Fruit fly (Drosophila melanogaster) whole organism, wandering third instar larva: ENCODE data around the gene CG42327.

Experiments used
- Abd-B ChIP-seq: fragments of >200 bp; optimal IDR thresholded peaks from 2 replicates; lab custom pipeline; 2017; ENCODE audit warnings: missing biosample characterization, missing genetic modification characterization
- CG32264 ChIP-seq: fragments of 200-800 bp; sonication (Bioruptor generic); optimal IDR thresholded peaks from 2 replicates; lab custom pipeline; 2016; ENCODE audit warnings: missing biosample characterization, missing genetic modification characterization
- CG9705 ChIP-seq: fragments of 200-800 bp; sonication (Bioruptor generic); optimal IDR thresholded peaks from 2 replicates; lab custom pipeline; 2018; ENCODE audit warnings: missing biosample characterization, mild to moderate bottlenecking, missing genetic modification characterization
- CrebA ChIP-seq: fragments of 200-800 bp; sonication (Bioruptor generic); optimal IDR thresholded peaks from 2 replicates; lab custom pipeline; 2016; ENCODE audit warnings: missing biosample characterization, mild to moderate bottlenecking, missing genetic modification characterization, borderline replicate concordance
- Dfd ChIP-seq: fragments of >200 bp; optimal IDR thresholded peaks from 2 replicates; lab custom pipeline; 2017; ENCODE audit warnings: missing biosample characterization, missing genetic modification characterization
- Dif ChIP-seq: fragments of 200-275, 200-300 bp; sonication (Bioruptor generic); optimal IDR thresholded peaks from 2 replicates; lab custom pipeline; 2018; ENCODE audit warnings: missing biosample characterization, missing genetic modification characterization; ENCODE audit not compliant: partially characterized antibody
- GATAd ChIP-seq: sonication (Bioruptor generic); optimal IDR thresholded peaks from 2 replicates; lab custom pipeline; 2016; ENCODE audit warnings: missing biosample characterization, missing genetic modification characterization
- HLH106 ChIP-seq: fragments of 200-800 bp; optimal IDR thresholded peaks from 3 replicates; lab custom pipeline; 2019; ENCODE audit warnings: missing biosample characterization, mild to moderate bottlenecking, missing genetic modification characterization, moderate library complexity
- Hnf4 ChIP-seq: fragments of 200-800 bp; sonication (Bioruptor generic); optimal IDR thresholded peaks from 2 replicates; lab custom pipeline; 2016; ENCODE audit warnings: missing biosample characterization, mild to moderate bottlenecking, missing genetic modification characterization
- Hr78 ChIP-seq: fragments of >200 bp; optimal IDR thresholded peaks from 2 replicates; lab custom pipeline; 2017; ENCODE audit warnings: missing biosample characterization, missing genetic modification characterization
- Hr83 ChIP-seq: fragments of 200-300 bp; sonication (Bioruptor generic); optimal IDR thresholded peaks from 2 replicates; lab custom pipeline; 2016; ENCODE audit warnings: missing biosample characterization, mild to moderate bottlenecking, missing genetic modification characterization, moderate library complexity; ENCODE audit not compliant: poor library complexity, severe bottlenecking
- Jra ChIP-seq: sonication (Bioruptor generic); optimal IDR thresholded peaks from 2 replicates; lab custom pipeline; 2016; ENCODE audit warnings: missing biosample characterization, missing genetic modification characterization
- Mio ChIP-seq: sonication (Bioruptor generic); optimal IDR thresholded peaks from 2 replicates; lab custom pipeline; 2016; ENCODE audit warnings: missing biosample characterization, missing genetic modification characterization
- Myc ChIP-seq: fragments of >200 bp; optimal IDR thresholded peaks from 2 replicates; lab custom pipeline; 2017
- N ChIP-seq: fragments of >200 bp; optimal IDR thresholded peaks from 2 replicates; lab custom pipeline; 2018; ENCODE audit warnings: missing biosample characterization, missing external identifiers, missing genetic modification characterization
- OdsH ChIP-seq: fragments of 200-800 bp; sonication (Bioruptor generic); optimal IDR thresholded peaks from 2 replicates; lab custom pipeline; 2016; ENCODE audit warnings: missing biosample characterization, mild to moderate bottlenecking, missing genetic modification characterization
- Rel ChIP-seq, 2 experiments: fragments of 200-800 bp; sonication (Bioruptor generic) in 1 of 2; optimal IDR thresholded peaks; 2 replicates in 1 of 2; 3 replicates in 1 of 2; lab custom pipeline; 2016 to 2019; ENCODE audit warnings: mild to moderate bottlenecking in 2 of 2, missing biosample characterization in 2 of 2, missing genetic modification characterization in 2 of 2, moderate library complexity in 1 of 2
- Sp1 ChIP-seq: fragments of 200-800 bp; sonication (Bioruptor generic); optimal IDR thresholded peaks from 3 replicates; lab custom pipeline; 2019; ENCODE audit warnings: missing biosample characterization, mild to moderate bottlenecking, missing genetic modification characterization, moderate library complexity
- Vsx2 ChIP-seq: fragments of 200-300, 225-300 bp; sonication (Bioruptor generic); optimal IDR thresholded peaks from 2 replicates; lab custom pipeline; 2018; ENCODE audit warnings: missing biosample characterization, missing genetic modification characterization; ENCODE audit not compliant: partially characterized antibody
- br ChIP-seq: fragments of 200-800 bp; sonication (Bioruptor generic); optimal IDR thresholded peaks from 2 replicates; lab custom pipeline; 2016; ENCODE audit warnings: missing biosample characterization, missing genetic modification characterization
- brk ChIP-seq: fragments of 200-800 bp; sonication (Bioruptor generic); optimal IDR thresholded peaks from 2 replicates; lab custom pipeline; 2016; ENCODE audit warnings: missing biosample characterization, mild to moderate bottlenecking, missing genetic modification characterization
- dl ChIP-seq, 2 experiments: fragments of 175-275, 200-275 bp in 1 of 2; fragments of 200-275 bp in 1 of 2; sonication (Bioruptor generic); optimal IDR thresholded peaks; lab custom pipeline; 2018; ENCODE audit warnings: mild to moderate bottlenecking in 2 of 2, missing biosample characterization in 2 of 2, missing genetic modification characterization in 2 of 2, moderate library complexity in 2 of 2; ENCODE audit not compliant: partially characterized antibody in 2 of 2, insufficient read depth in 1 of 2
- dmrt93B ChIP-seq: fragments of 200-800 bp; sonication (Bioruptor generic); optimal IDR thresholded peaks from 2 replicates; lab custom pipeline; 2018; ENCODE audit warnings: missing biosample characterization, mild to moderate bottlenecking, missing genetic modification characterization
- dsf ChIP-seq: sonication (Bioruptor generic); optimal IDR thresholded peaks from 2 replicates; lab custom pipeline; 2016; ENCODE audit warnings: missing biosample characterization, missing genetic modification characterization, borderline replicate concordance
- ey ChIP-seq: fragments of 200-800 bp; sonication (Bioruptor generic); optimal IDR thresholded peaks from 2 replicates; lab custom pipeline; 2016; ENCODE audit warnings: missing biosample characterization, missing genetic modification characterization
- foxo ChIP-seq, 2 experiments: fragments of 200-800 bp; sonication (Bioruptor generic); optimal IDR thresholded peaks; 2 replicates in 1 of 2; 3 replicates in 1 of 2; lab custom pipeline; 2016 to 2017; ENCODE audit warnings: missing biosample characterization in 2 of 2, missing genetic modification characterization in 2 of 2
- fru ChIP-seq: fragments of 200-800 bp; sonication (Bioruptor generic); optimal IDR thresholded peaks from 3 replicates; lab custom pipeline; 2016; ENCODE audit warnings: missing biosample characterization, mild to moderate bottlenecking, missing genetic modification characterization
- h ChIP-seq: fragments of 200-800 bp; sonication (Bioruptor generic); optimal IDR thresholded peaks from 3 replicates; lab custom pipeline; 2016; ENCODE audit warnings: missing biosample characterization, mild to moderate bottlenecking, missing genetic modification characterization
- jim ChIP-seq: fragments of 175-275, 200-325 bp; sonication (Bioruptor generic); optimal IDR thresholded peaks from 2 replicates; lab custom pipeline; 2016; ENCODE audit warnings: missing biosample characterization, mild to moderate bottlenecking, missing genetic modification characterization
- lola ChIP-seq: fragments of >200 bp; optimal IDR thresholded peaks from 2 replicates; lab custom pipeline; 2017; ENCODE audit warnings: missing biosample characterization, missing genetic modification characterization
- pan ChIP-seq: fragments of >200 bp; optimal IDR thresholded peaks from 2 replicates; lab custom pipeline; 2017
- psq ChIP-seq: fragments of 200-800 bp; sonication (Bioruptor generic); optimal IDR thresholded peaks from 3 replicates; lab custom pipeline; 2017; ENCODE audit warnings: missing biosample characterization, mild to moderate bottlenecking, missing genetic modification characterization, moderate library complexity
- rgr ChIP-seq: fragments of 200-800 bp; sonication (Bioruptor generic); optimal IDR thresholded peaks from 3 replicates; lab custom pipeline; 2016; ENCODE audit warnings: missing biosample characterization, mild to moderate bottlenecking, missing genetic modification characterization
- sage ChIP-seq: fragments of 200-800 bp; sonication (Bioruptor generic); optimal IDR thresholded peaks from 2 replicates; lab custom pipeline; 2016; ENCODE audit warnings: missing biosample characterization, mild to moderate bottlenecking, missing genetic modification characterization
- sv ChIP-seq: fragments of 200-800 bp; sonication (Bioruptor generic); optimal IDR thresholded peaks from 3 replicates; lab custom pipeline; 2016; ENCODE audit warnings: missing biosample characterization, missing genetic modification characterization
- tai ChIP-seq: sonication (Bioruptor generic); optimal IDR thresholded peaks from 2 replicates; lab custom pipeline; 2016; ENCODE audit warnings: missing biosample characterization, missing genetic modification characterization
- usp ChIP-seq: fragments of >200 bp; optimal IDR thresholded peaks from 2 replicates; lab custom pipeline; 2017; ENCODE audit warnings: missing biosample characterization, missing genetic modification characterization
- woc ChIP-seq: sonication (Bioruptor generic); optimal IDR thresholded peaks from 2 replicates; lab custom pipeline; 2016; ENCODE audit warnings: missing biosample characterization, mild to moderate bottlenecking, missing genetic modification characterization

Gene CG42327

dm6 chr3R:11623025-11623424 lies 32.9 kb upstream of the CG42327 start, which contains the start of gene CG14711:
CG14711 (plus strand) TSS chr3R:11623339.
- peak; percentile 80 for TF ChIP-seq sv (GFP tag; lab: Kevin White, UChicago)
- peak; percentile 76 for TF ChIP-seq OdsH (GFP tag; lab: Kevin White, UChicago)
- peak; percentile 76 for TF ChIP-seq psq (GFP tag; lab: Kevin White, UChicago)
- no peak for TF ChIP-seq Myc (lab: Kevin White, UChicago)
- TF ChIP-seq Dif, result no peak
- TF ChIP-seq N, result no peak
- TF ChIP-seq Rel (GFP tag; optimal IDR thresholded peaks at IDR 0.05; lab: Kevin White, UChicago), result no peak
- peak; percentile 93 for TF ChIP-seq Rel (tag; optimal IDR thresholded peaks at IDR 0.05; lab: Kevin White, UChicago)
- TF ChIP-seq Hr78, result no peak
- TF ChIP-seq jim, result no peak
- no peak for TF ChIP-seq dl (GFP tag; optimal IDR thresholded peaks at IDR 0.05; lab: Kevin White, UChicago; ENCODE audit: insufficient read depth in 1 of 2, partially characterized antibody in 2 of 2)
- TF ChIP-seq usp (GFP tag; lab: Kevin White, UChicago), result no peak
- TF ChIP-seq CG32264, result no peak
- no peak for TF ChIP-seq h (GFP tag; lab: Kevin White, UChicago)
- no peak for TF ChIP-seq woc
- peak; percentile 84 for TF ChIP-seq HLH106
- peak; percentile 64 for TF ChIP-seq dsf (GFP tag; lab: Kevin White, UChicago)
- TF ChIP-seq foxo (GFP tag; optimal IDR thresholded peaks at IDR 0.05; lab: Kevin White, UChicago), result peak in 1 of 2 experiments; percentile 89
- no peak for TF ChIP-seq sage (GFP tag; lab: Kevin White, UChicago)
- peak; percentile 63 for TF ChIP-seq Hr83
- TF ChIP-seq Jra (GFP tag; lab: Kevin White, UChicago), result no peak
- peak; percentile 73 for TF ChIP-seq ey (GFP tag; lab: Kevin White, UChicago)
- no peak for TF ChIP-seq br (GFP tag; lab: Kevin White, UChicago)
- TF ChIP-seq pan (lab: Kevin White, UChicago), result no peak
- TF ChIP-seq Hnf4 (GFP tag; lab: Kevin White, UChicago), result no peak
- no peak for TF ChIP-seq CrebA (GFP tag; lab: Kevin White, UChicago)
- no peak for TF ChIP-seq dmrt93B (GFP tag; lab: Kevin White, UChicago)
- TF ChIP-seq Sp1, result peak; percentile 83
- TF ChIP-seq lola, result no peak
- TF ChIP-seq rgr (GFP tag; lab: Kevin White, UChicago), result no peak
- TF ChIP-seq GATAd (GFP tag; lab: Kevin White, UChicago), result no peak
- no peak for TF ChIP-seq Dfd
- no peak for TF ChIP-seq fru (GFP tag; lab: Kevin White, UChicago)
- peak; percentile 78 for TF ChIP-seq CG9705 (GFP tag; lab: Kevin White, UChicago)
- no peak for TF ChIP-seq Abd-B (GFP tag; lab: Kevin White, UChicago)
- no peak for TF ChIP-seq brk (GFP tag; lab: Kevin White, UChicago)
- no peak for TF ChIP-seq Mio
- no peak for TF ChIP-seq tai (GFP tag; lab: Kevin White, UChicago)
- no peak for TF ChIP-seq Vsx2 (GFP tag; lab: Kevin White, UChicago)

DNA sequence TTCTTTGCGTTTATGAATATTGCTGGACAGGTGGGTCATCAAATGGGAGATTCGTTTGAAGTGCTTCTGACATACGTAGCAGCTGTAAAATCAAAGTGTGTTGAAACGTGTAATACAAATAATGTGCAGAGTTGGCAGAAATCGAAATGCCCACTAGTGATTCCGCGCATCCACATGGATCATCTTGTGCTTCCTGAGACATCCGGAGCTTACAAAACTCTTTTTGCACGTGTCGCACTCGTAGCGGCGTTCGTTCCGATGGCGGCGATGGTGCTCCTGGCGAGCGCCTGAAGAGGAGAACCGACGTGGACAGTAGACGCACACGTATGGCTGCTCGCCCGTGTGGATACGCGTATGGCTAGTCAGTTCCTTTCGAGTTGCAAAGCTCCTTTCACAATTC lies 30.4 kb upstream of the CG42327 start, which contains the start of gene Zaf1:
TSS of gene Zaf1 (minus strand) at position 101 of the 400 bp plus-strand sequence.
- TF ChIP-seq Hr78, result no peak
- no peak for TF ChIP-seq jim
- TF ChIP-seq Dif, result no peak
- TF ChIP-seq tai (GFP tag; lab: Kevin White, UChicago), result no peak
- TF ChIP-seq sv (GFP tag; lab: Kevin White, UChicago), result no peak
- TF ChIP-seq lola, result no peak
- no peak for TF ChIP-seq N
- TF ChIP-seq rgr (GFP tag; lab: Kevin White, UChicago), result no peak
- TF ChIP-seq foxo (GFP tag; optimal IDR thresholded peaks at IDR 0.05; lab: Kevin White, UChicago), result no peak
- no peak for TF ChIP-seq dsf (GFP tag; lab: Kevin White, UChicago)
- no peak for TF ChIP-seq psq (GFP tag; lab: Kevin White, UChicago)
- no peak for TF ChIP-seq brk (GFP tag; lab: Kevin White, UChicago)
- TF ChIP-seq pan (lab: Kevin White, UChicago), result no peak
- no peak for TF ChIP-seq Hnf4 (GFP tag; lab: Kevin White, UChicago)
- TF ChIP-seq CrebA (GFP tag; lab: Kevin White, UChicago), result no peak
- TF ChIP-seq GATAd (GFP tag; lab: Kevin White, UChicago), result no peak
- no peak for TF ChIP-seq Rel (GFP tag; optimal IDR thresholded peaks at IDR 0.05; lab: Kevin White, UChicago)
- TF ChIP-seq Rel (tag; optimal IDR thresholded peaks at IDR 0.05; lab: Kevin White, UChicago), result no peak
